Fruit fly (Drosophila melanogaster) whole organism, adult: Measurements from ENCODE around the gene brv3.
"Not testable (repeated sequence)": the region's sequence is repeated elsewhere in the genome, so short reads cannot be mapped to it uniquely, and the experiment has no call there.

ENCODE experiments used
- CG11617 ChIP-seq: fragments of 200-800 bp; sonication (Bioruptor generic); optimal IDR thresholded peaks from 2 replicates; lab custom pipeline; 2017; ENCODE audit warnings: mild to moderate bottlenecking, missing biosample characterization, missing genetic modification reagents, missing genetic modification characterization
- CG12768 ChIP-seq: fragments of 200-800 bp; sonication (Bioruptor generic); optimal IDR thresholded peaks from 2 replicates; lab custom pipeline; 2017; ENCODE audit warnings: missing biosample characterization, missing genetic modification characterization, mild to moderate bottlenecking, moderate library complexity, missing genetic modification reagents
- CG1620 ChIP-seq: fragments of 200-800 bp; sonication (Bioruptor generic); optimal IDR thresholded peaks from 2 replicates; lab custom pipeline; 2016; ENCODE audit warnings: missing biosample characterization, missing genetic modification characterization
- CG33017 ChIP-seq: fragments of 200-800 bp; sonication (Bioruptor generic); optimal IDR thresholded peaks from 2 replicates; lab custom pipeline; 2018; ENCODE audit warnings: missing biosample characterization, mild to moderate bottlenecking, missing genetic modification characterization, moderate library complexity
- CG5204 ChIP-seq: fragments of 200-800 bp; sonication (Bioruptor generic); optimal IDR thresholded peaks from 2 replicates; lab custom pipeline; 2016; ENCODE audit warnings: missing biosample characterization, missing genetic modification characterization
- Clk ChIP-seq: fragments of 200-800 bp; sonication (Bioruptor generic); optimal IDR thresholded peaks from 2 replicates; lab custom pipeline; 2017; ENCODE audit warnings: missing biosample characterization, missing genetic modification characterization
- Crg-1 ChIP-seq: fragments of 200-800 bp; sonication (Bioruptor generic); optimal IDR thresholded peaks from 2 replicates; lab custom pipeline; 2016; ENCODE audit warnings: missing biosample characterization, missing genetic modification characterization
- Hr96 ChIP-seq: fragments of 200-800 bp; sonication (Bioruptor generic); optimal IDR thresholded peaks from 2 replicates; lab custom pipeline; 2016; ENCODE audit warnings: missing biosample characterization, missing genetic modification characterization
- Mnt ChIP-seq: fragments of 200-800 bp; sonication (Bioruptor generic); optimal IDR thresholded peaks from 2 replicates; lab custom pipeline; 2016; ENCODE audit warnings: missing biosample characterization, mild to moderate bottlenecking, missing genetic modification characterization
- cnc ChIP-seq, 2 experiments: fragments of >200 bp; optimal IDR thresholded peaks; 2 replicates each; lab custom pipeline; 2017
- kay ChIP-seq: fragments of 200-800 bp; sonication (Bioruptor generic); peaks from one replicate; lab custom pipeline; 2016; ENCODE audit warnings: missing biosample characterization, missing genetic modification characterization, borderline replicate concordance
- pad ChIP-seq: fragments of 200-800 bp; sonication (Bioruptor generic); optimal IDR thresholded peaks from 3 replicates; lab custom pipeline; 2017; ENCODE audit warnings: missing biosample characterization, missing genetic modification characterization, mild to moderate bottlenecking, moderate library complexity, missing genetic modification reagents
- tj ChIP-seq: fragments of 200-800 bp; sonication (Bioruptor generic); optimal IDR thresholded peaks from 3 replicates; lab custom pipeline; 2017; ENCODE audit warnings: missing biosample characterization, mild to moderate bottlenecking, missing genetic modification characterization, moderate library complexity
- toe ChIP-seq: fragments of 200-800 bp; sonication (Bioruptor generic); optimal IDR thresholded peaks from 2 replicates; lab custom pipeline; 2016; ENCODE audit warnings: missing biosample characterization, missing genetic modification characterization

- not testable (repeated sequence) for TF ChIP-seq kay (GFP tag; lab: Kevin White, UChicago); cnc (optimal IDR thresholded peaks at IDR 0.05; lab: Kevin White, UChicago); toe (GFP tag; lab: Kevin White, UChicago); CG1620 (GFP tag; lab: Kevin White, UChicago); Hr96 (GFP tag; lab: Kevin White, UChicago); Crg-1 (GFP tag; lab: Kevin White, UChicago); CG5204; CG33017 (tag; lab: Kevin White, UChicago); pad (GFP tag; lab: Kevin White, UChicago); Clk (GFP tag; lab: Kevin White, UChicago); tj (GFP tag; lab: Kevin White, UChicago); CG11617; CG12768 (GFP tag; lab: Kevin White, UChicago)
- TF ChIP-seq Mnt (GFP tag; lab: Kevin White, UChicago): peak; percentile 22
Measured at dm6 chrX:2610236-2610635, 14.1 kb downstream of the brv3 start, which contains the start of gene eIF3g1.
